Worm (Caenorhabditis elegans): ENCODE data around the gene lgc-1.

ce11 chrV:4181727-4182126 lies 46.9 kb downstream of the lgc-1 start:
- TF ChIP-seq klf-2 (GFP tag; conservative IDR thresholded peaks at IDR 0.05), result no peak
- TF ChIP-seq ztf-23 (GFP tag; IDR thresholded peaks at IDR 0.05), result no peak
- TF ChIP-seq cog-1 (tag; optimal IDR thresholded peaks at IDR 0.05), result no peak

Measured in whole organism, midembryonic.